Fruit fly (Drosophila melanogaster): ENCODE results near the gene chif.
A peak's percentile ranks its signal among the peaks of the same experiment; 100 is the strongest.

DNA sequence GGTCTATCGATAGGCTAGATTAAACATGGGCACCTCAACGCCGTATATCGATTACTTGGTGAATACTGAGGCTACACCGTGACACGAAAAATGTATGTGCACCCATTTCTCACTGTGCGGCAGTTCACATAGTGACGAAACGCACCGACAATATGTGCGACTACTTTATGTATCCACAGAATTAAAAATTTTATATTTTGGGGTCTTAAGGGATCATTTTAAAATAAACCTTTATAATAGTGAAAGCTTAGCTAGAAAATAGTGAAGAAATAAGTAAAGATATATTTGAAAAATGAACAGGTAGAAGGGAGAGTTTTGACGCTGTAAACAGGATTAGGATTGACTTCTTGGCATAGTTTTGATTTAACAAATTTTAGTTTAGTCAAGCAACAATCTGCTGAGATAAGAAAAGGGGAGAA, 23.3 kb downstream of the chif start, which contains the start of gene mRpL4:
- TF ChIP-seq kay (GFP tag; ENCODE audit: borderline replicate concordance) = peak; percentile 80
- TF ChIP-seq CG11617 (GFP tag; optimal IDR thresholded peaks at IDR 0.05) = no peak
- no peak for TF ChIP-seq CG33017 (tag; optimal IDR thresholded peaks at IDR 0.05)
- peak; percentile 60 for TF ChIP-seq toe (GFP tag; optimal IDR thresholded peaks at IDR 0.05)
- peak; percentile 26 for TF ChIP-seq bab1 (GFP tag; optimal IDR thresholded peaks at IDR 0.05)
- no peak for TF ChIP-seq Clk (GFP tag; optimal IDR thresholded peaks at IDR 0.05)
- no peak for TF ChIP-seq ovo (GFP tag; optimal IDR thresholded peaks at IDR 0.05)
